Worm (Caenorhabditis elegans) whole organism, early embryonic: ENCODE results near the gene mat-3.

ENCODE experiments used
- B0310.2 ChIP-seq: sonication (generic microtip); optimal IDR thresholded peaks from 2 replicates; lab custom pipeline; 2016; ENCODE audit warnings: mild to moderate bottlenecking, missing genetic modification characterization, missing compliant biosample characterization
- F13C5.2 ChIP-seq: sonication (generic microtip); optimal IDR thresholded peaks from 2 replicates; lab custom pipeline; 2017; ENCODE audit warnings: mild to moderate bottlenecking, missing genetic modification characterization, inconsistent platforms, missing compliant biosample characterization
- ama-1 ChIP-seq: fragments of 150-350 bp; optimal IDR thresholded peaks from 2 replicates; lab custom pipeline; 2014
- ceh-36 ChIP-seq: sonication (generic microtip); optimal IDR thresholded peaks from 2 replicates; lab custom pipeline; 2016; ENCODE audit warnings: missing genetic modification characterization, inconsistent platforms, missing compliant biosample characterization
- flt-1 ChIP-seq: fragments of 200-800 bp; sonication (Bioruptor generic); IDR thresholded peaks from 2 replicates; pipeline ENCODE4 v1.3.6; 2022; ENCODE audit warnings: missing genetic modification characterization, missing compliant biosample characterization
- hnd-1 ChIP-seq: sonication (generic microtip); optimal IDR thresholded peaks from 2 replicates; lab custom pipeline; 2016; ENCODE audit warnings: missing genetic modification characterization, missing compliant biosample characterization
- pes-1 ChIP-seq: fragments of 200-800 bp; sonication (Bioruptor generic); IDR thresholded peaks from 2 replicates; pipeline ENCODE4 v1.3.6; 2022; ENCODE audit warnings: missing genetic modification reagents, missing genetic modification characterization, missing compliant biosample characterization
- scrt-1 ChIP-seq: fragments of 200-800 bp; sonication (Bioruptor generic); IDR thresholded peaks from 2 replicates; pipeline ENCODE4 v1.3.6; 2022; ENCODE audit warnings: missing genetic modification characterization, missing compliant biosample characterization
- tbx-11 ChIP-seq: fragments of 200-800 bp; sonication (Bioruptor generic); IDR thresholded peaks from 2 replicates; pipeline ENCODE4 v1.3.6; 2022; ENCODE audit warnings: missing genetic modification characterization, missing compliant biosample characterization

ce11 chrIII:513360-513759, 38.1 kb downstream of the mat-3 start:
- no peak for TF ChIP-seq hnd-1 (tag; lab: Kevin White, UChicago)
- TF ChIP-seq flt-1, result no peak
- no peak for TF ChIP-seq ama-1 (lab: Kevin White, UChicago)
- no peak for TF ChIP-seq tbx-11
- TF ChIP-seq F13C5.2 (tag; lab: Kevin White, UChicago), result no peak
- no peak for TF ChIP-seq pes-1
- no peak for TF ChIP-seq B0310.2 (tag; lab: Kevin White, UChicago)
- TF ChIP-seq ceh-36, result no peak
- no peak for TF ChIP-seq scrt-1 (GFP tag; lab: Robert Waterston, UW)
